Worm (Caenorhabditis elegans): ENCODE data around the gene T16G1.4.

DNA sequence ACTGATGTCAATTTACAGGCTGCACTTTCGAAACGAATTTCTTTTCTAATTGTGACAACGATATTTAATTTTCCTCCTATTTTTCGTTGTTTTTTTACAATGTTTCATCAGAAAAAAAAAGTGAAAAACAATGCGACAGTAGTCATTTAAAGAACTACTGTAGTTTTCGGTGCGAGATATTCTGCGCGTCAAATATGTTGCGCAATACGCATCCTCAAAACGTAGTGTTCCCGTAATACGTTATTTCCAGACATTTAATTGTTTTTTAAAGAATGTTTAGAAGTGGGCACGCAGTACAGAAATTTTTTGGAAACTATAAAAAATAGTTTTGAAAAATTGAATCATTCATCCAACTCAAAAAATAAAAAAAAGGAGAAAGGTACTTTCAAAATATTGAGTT is 32.4 kb upstream of the T16G1.4 start:
- TF ChIP-seq unc-62 (GFP tag; optimal IDR thresholded peaks at IDR 0.05) (no peak), blmp-1 (tag; optimal IDR thresholded peaks at IDR 0.05) (no peak), sox-4 (tag; optimal IDR thresholded peaks at IDR 0.05) (no peak), nhr-47 (tag; optimal IDR thresholded peaks at IDR 0.05) (no peak), elt-2 (tag; optimal IDR thresholded peaks at IDR 0.05) (no peak), mab-9 (GFP tag; IDR thresholded peaks at IDR 0.05) (no peak), ztf-4 (tag; optimal IDR thresholded peaks at IDR 0.05) (no peak)
